Fruit fly (Drosophila melanogaster) whole organism, prepupa: ENCODE measurements around the gene CG15549.

Source experiments
- CG10669 ChIP-seq: fragments of 200-800 bp; sonication (Bioruptor generic); optimal IDR thresholded peaks from 3 replicates; lab custom pipeline; 2018; ENCODE audit warnings: missing biosample characterization, mild to moderate bottlenecking, missing genetic modification characterization, moderate library complexity
- CG11762 ChIP-seq: fragments of 200-800 bp; sonication (Bioruptor generic); optimal IDR thresholded peaks from 3 replicates; lab custom pipeline; 2016; ENCODE audit warnings: missing biosample characterization, missing genetic modification characterization; ENCODE audit not compliant: insufficient read depth
- CG11902 ChIP-seq: fragments of 200-800 bp; sonication (Bioruptor generic); optimal IDR thresholded peaks from 3 replicates; lab custom pipeline; 2016; ENCODE audit warnings: missing biosample characterization, missing genetic modification characterization
- CG15336 ChIP-seq: fragments of 200-800 bp; sonication (Bioruptor generic); IDR thresholded peaks from 2 replicates; pipeline ENCODE4 v1.3.6; 2022; ENCODE audit warnings: missing biosample characterization, missing genetic modification characterization
- CG16779 ChIP-seq: fragments of 200-800 bp; sonication (Bioruptor generic); optimal IDR thresholded peaks from 3 replicates; lab custom pipeline; 2017; ENCODE audit warnings: missing biosample characterization, mild to moderate bottlenecking, missing genetic modification characterization
- CG3032 ChIP-seq: fragments of 200-800 bp; optimal IDR thresholded peaks from 2 replicates; lab custom pipeline; 2019; ENCODE audit warnings: missing biosample characterization, mild to moderate bottlenecking, missing genetic modification characterization, moderate library complexity
- CG31627 ChIP-seq: fragments of 200-800 bp; sonication (Bioruptor generic); optimal IDR thresholded peaks from 3 replicates; lab custom pipeline; 2016; ENCODE audit warnings: missing biosample characterization, missing genetic modification characterization
- CG34406 ChIP-seq: fragments of 200-800 bp; sonication (Bioruptor generic); optimal IDR thresholded peaks from 3 replicates; lab custom pipeline; 2016; ENCODE audit warnings: missing biosample characterization, missing genetic modification characterization
- CG4318 ChIP-seq: fragments of 200-800 bp; sonication (Bioruptor generic); optimal IDR thresholded peaks from 3 replicates; lab custom pipeline; 2017; ENCODE audit warnings: missing biosample characterization, mild to moderate bottlenecking, missing genetic modification characterization
- CG6792 ChIP-seq: fragments of 200-800 bp; sonication (Bioruptor generic); optimal IDR thresholded peaks from 3 replicates; lab custom pipeline; 2016; ENCODE audit warnings: missing biosample characterization, missing genetic modification characterization
- CG6854 ChIP-seq: fragments of 200-800 bp; sonication (Bioruptor generic); optimal IDR thresholded peaks from 2 replicates; lab custom pipeline; 2017; ENCODE audit warnings: missing biosample characterization, mild to moderate bottlenecking, missing genetic modification characterization
- CG7368 ChIP-seq: fragments of 200-800 bp; sonication (Bioruptor generic); optimal IDR thresholded peaks from 3 replicates; lab custom pipeline; 2016; ENCODE audit warnings: missing biosample characterization, missing genetic modification characterization
- CG8119 ChIP-seq: fragments of 200-800 bp; sonication (Bioruptor generic); IDR thresholded peaks from 3 replicates; pipeline ENCODE4 v1.3.6; 2022; ENCODE audit warnings: missing biosample characterization, missing genetic modification characterization
- CG8319 ChIP-seq: fragments of 200-800 bp; sonication (Bioruptor generic); optimal IDR thresholded peaks from 3 replicates; lab custom pipeline; 2016; ENCODE audit warnings: missing biosample characterization, missing genetic modification characterization
- CG9139 ChIP-seq: fragments of 200-800 bp; sonication (Bioruptor generic); optimal IDR thresholded peaks from 3 replicates; lab custom pipeline; 2017; ENCODE audit warnings: missing biosample characterization, mild to moderate bottlenecking, missing genetic modification characterization
- Eip75B ChIP-seq: fragments of 200-800 bp; sonication (Bioruptor generic); optimal IDR thresholded peaks from 3 replicates; lab custom pipeline; 2016; ENCODE audit warnings: missing biosample characterization, missing genetic modification characterization
- Eip78C ChIP-seq: fragments of 200-800 bp; sonication (Bioruptor generic); peaks from one replicate; lab custom pipeline; 2016; ENCODE audit warnings: missing biosample characterization, missing genetic modification characterization
- Eip93F ChIP-seq: fragments of 200-800 bp; sonication (Bioruptor generic); optimal IDR thresholded peaks from 2 replicates; lab custom pipeline; 2016; ENCODE audit warnings: missing biosample characterization, mild to moderate bottlenecking, missing genetic modification characterization
- Ets96B ChIP-seq: fragments of 200-800 bp; optimal IDR thresholded peaks from 2 replicates; lab custom pipeline; 2019; ENCODE audit warnings: missing biosample characterization, mild to moderate bottlenecking, missing genetic modification characterization, moderate library complexity
- Hr38 ChIP-seq: sonication (Bioruptor generic); optimal IDR thresholded peaks from 2 replicates; lab custom pipeline; 2016; ENCODE audit warnings: missing biosample characterization, missing genetic modification characterization
- Met ChIP-seq: fragments of 200-800 bp; sonication (Bioruptor generic); optimal IDR thresholded peaks from 3 replicates; lab custom pipeline; 2016; ENCODE audit warnings: missing biosample characterization, missing genetic modification characterization
- OdsH ChIP-seq: fragments of 200-800 bp; sonication (Bioruptor generic); optimal IDR thresholded peaks from 3 replicates; lab custom pipeline; 2016; ENCODE audit warnings: missing biosample characterization, missing genetic modification characterization
- Smox ChIP-seq: fragments of 200-800 bp; sonication (Bioruptor generic); optimal IDR thresholded peaks from 3 replicates; lab custom pipeline; 2016; ENCODE audit warnings: missing biosample characterization, missing genetic modification characterization
- Sox14 ChIP-seq: fragments of 200-800 bp; sonication (Bioruptor generic); optimal IDR thresholded peaks from 3 replicates; lab custom pipeline; 2016; ENCODE audit warnings: missing biosample characterization, missing genetic modification characterization
- Sox15 ChIP-seq: fragments of 200-800 bp; sonication (Bioruptor generic); optimal IDR thresholded peaks from 3 replicates; lab custom pipeline; 2016; ENCODE audit warnings: missing biosample characterization, missing genetic modification characterization
- dac ChIP-seq: fragments of 200-800 bp; sonication (Bioruptor generic); optimal IDR thresholded peaks from 2 replicates; lab custom pipeline; 2017; ENCODE audit warnings: missing biosample characterization, mild to moderate bottlenecking, missing genetic modification characterization
- eg ChIP-seq: fragments of 200-800 bp; sonication (Bioruptor generic); IDR thresholded peaks from 3 replicates; pipeline ENCODE4 v1.3.6; 2022; ENCODE audit warnings: missing biosample characterization, missing genetic modification characterization
- esn ChIP-seq: fragments of 200-800 bp; sonication (Bioruptor generic); optimal IDR thresholded peaks from 2 replicates; lab custom pipeline; 2016; ENCODE audit warnings: missing biosample characterization, mild to moderate bottlenecking, missing genetic modification characterization, moderate library complexity
- fd85E ChIP-seq: fragments of 200-800 bp; sonication (Bioruptor generic); optimal IDR thresholded peaks from 3 replicates; lab custom pipeline; 2016; ENCODE audit warnings: missing biosample characterization, missing genetic modification characterization
- fkh ChIP-seq: fragments of 200-800 bp; sonication (Bioruptor generic); optimal IDR thresholded peaks from 3 replicates; lab custom pipeline; 2017; ENCODE audit warnings: missing biosample characterization, mild to moderate bottlenecking, missing genetic modification characterization, moderate library complexity
- pdm3 ChIP-seq: fragments of 200-800 bp; sonication (Bioruptor generic); optimal IDR thresholded peaks from 3 replicates; lab custom pipeline; 2016; ENCODE audit warnings: missing biosample characterization, missing genetic modification characterization
- ss ChIP-seq, 2 experiments: fragments of 200-800 bp; sonication (Bioruptor generic); optimal IDR thresholded peaks; 2 replicates in 1 of 2; 3 replicates in 1 of 2; lab custom pipeline; 2017 to 2018; ENCODE audit warnings: mild to moderate bottlenecking in 2 of 2, missing biosample characterization in 2 of 2, missing genetic modification characterization in 2 of 2, moderate library complexity in 1 of 2
- svp ChIP-seq: fragments of 200-800 bp; sonication (Bioruptor generic); peaks from one replicate; lab custom pipeline; 2016; ENCODE audit warnings: missing biosample characterization, missing genetic modification characterization
- topi ChIP-seq: fragments of 200-800 bp; sonication (Bioruptor generic); optimal IDR thresholded peaks from 3 replicates; lab custom pipeline; 2016; ENCODE audit warnings: missing biosample characterization, missing genetic modification characterization
- vri ChIP-seq: fragments of 200-800 bp; sonication (Bioruptor generic); optimal IDR thresholded peaks from 3 replicates; lab custom pipeline; 2016; ENCODE audit warnings: missing biosample characterization, mild to moderate bottlenecking, missing genetic modification characterization

The CG15549 gene

dm6 chr3R:30932092-30932491 is 4.2 kb downstream of the CG15549 start (continued):
- TF ChIP-seq Eip75B (GFP tag; lab: Kevin White, UChicago) (no peak), topi (no peak), CG11902 (GFP tag; lab: Kevin White, UChicago) (no peak), CG11762 (GFP tag; lab: Kevin White, UChicago) (no peak), CG9139 (GFP tag; lab: Kevin White, UChicago) (no peak), CG3032 (tag; lab: Kevin White, UChicago) (no peak), CG16779 (tag; lab: Kevin White, UChicago) (no peak), CG8319 (GFP tag; lab: Kevin White, UChicago) (no peak), svp (GFP tag; lab: Kevin White, UChicago) (peak; percentile 25), fd85E (no peak), dac (GFP tag; lab: Kevin White, UChicago) (no peak), CG34406 (GFP tag; lab: Kevin White, UChicago) (no peak), Eip93F (GFP tag; lab: Kevin White, UChicago) (no peak), Smox (GFP tag; lab: Kevin White, UChicago) (no peak), CG6854 (GFP tag; lab: Kevin White, UChicago) (no peak), eg (GFP tag; lab: Robert Waterston, UW) (0 out of 3 replicates have a peak, but pooled peaks have one; percentile 15), CG7368 (GFP tag; lab: Kevin White, UChicago) (no peak), Met (no peak)
- TF ChIP-seq, all 60 proteins: peak for 8

dm6 chr3R:30928634-30929033 is 7.7 kb downstream of the CG15549 start:
- TF ChIP-seq CG9139 (GFP tag; lab: Kevin White, UChicago) (no peak), CG31627 (GFP tag; lab: Kevin White, UChicago) (no peak), CG8119 (GFP tag; lab: Robert Waterston, UW) (no peak), pdm3 (GFP tag; lab: Kevin White, UChicago) (no peak), ss (GFP tag; optimal IDR thresholded peaks at IDR 0.05; lab: Kevin White, UChicago) (no peak)

dm6 chr3R:30926033-30926432 is 10.3 kb downstream of the CG15549 start:
- no peak for TF ChIP-seq CG31627 (GFP tag; lab: Kevin White, UChicago)
- TF ChIP-seq CG6854 (GFP tag; lab: Kevin White, UChicago): no peak
- TF ChIP-seq Eip78C: no peak
- TF ChIP-seq CG15336: no peak
- TF ChIP-seq CG7368 (GFP tag; lab: Kevin White, UChicago): no peak
- TF ChIP-seq CG6792 (GFP tag; lab: Kevin White, UChicago): no peak
- TF ChIP-seq Smox (GFP tag; lab: Kevin White, UChicago): no peak
- no peak for TF ChIP-seq Sox14 (GFP tag; lab: Kevin White, UChicago)
- no peak for TF ChIP-seq Sox15 (GFP tag; lab: Kevin White, UChicago)
- TF ChIP-seq OdsH (GFP tag; lab: Kevin White, UChicago): no peak
- no peak for TF ChIP-seq CG4318
- TF ChIP-seq CG11762 (GFP tag; lab: Kevin White, UChicago): no peak
- no peak for TF ChIP-seq Hr38 (GFP tag; lab: Kevin White, UChicago)

- TF ChIP-seq Eip75B (GFP tag; lab: Kevin White, UChicago) (no peak), fkh (GFP tag; lab: Kevin White, UChicago) (peak; percentile 45)
- TF ChIP-seq, all 60 proteins: peak for 1
These were observed 10.9 kb downstream of the CG15549 start for dm6 chr3R:30925436-30925835.

dm6 chr3R:30923581-30923980 is 12.7 kb downstream of the CG15549 start:
- no peak for TF ChIP-seq Eip93F (GFP tag; lab: Kevin White, UChicago)
- no peak for TF ChIP-seq Ets96B (tag; lab: Kevin White, UChicago)
- no peak for TF ChIP-seq svp (GFP tag; lab: Kevin White, UChicago)
- TF ChIP-seq Sox14 (GFP tag; lab: Kevin White, UChicago): no peak
- no peak for TF ChIP-seq vri (GFP tag; lab: Kevin White, UChicago)
- TF ChIP-seq esn (GFP tag; lab: Kevin White, UChicago): no peak
- TF ChIP-seq pdm3 (GFP tag; lab: Kevin White, UChicago): no peak
- TF ChIP-seq CG10669 (GFP tag; lab: Kevin White, UChicago): no peak
- TF ChIP-seq CG9139 (GFP tag; lab: Kevin White, UChicago): no peak
- TF ChIP-seq CG11762 (GFP tag; lab: Kevin White, UChicago): no peak
- no peak for TF ChIP-seq Smox (GFP tag; lab: Kevin White, UChicago)
- no peak for TF ChIP-seq fd85E
- TF ChIP-seq, all 60 proteins: peak for 0
